Worm (Caenorhabditis elegans) whole organism, early embryonic: ENCODE data around the gene pps-1.

ENCODE experiments used
- B0310.2 ChIP-seq: sonication (generic microtip); optimal IDR thresholded peaks from 2 replicates; lab custom pipeline; 2016; ENCODE audit warnings: mild to moderate bottlenecking, missing genetic modification characterization, missing compliant biosample characterization
- F13C5.2 ChIP-seq: sonication (generic microtip); optimal IDR thresholded peaks from 2 replicates; lab custom pipeline; 2017; ENCODE audit warnings: mild to moderate bottlenecking, missing genetic modification characterization, inconsistent platforms, missing compliant biosample characterization
- aly-1 ChIP-seq: sonication (generic microtip); optimal IDR thresholded peaks from 2 replicates; lab custom pipeline; 2016; ENCODE audit warnings: missing genetic modification characterization, missing compliant biosample characterization
- ama-1 ChIP-seq: fragments of 150-350 bp; optimal IDR thresholded peaks from 2 replicates; lab custom pipeline; 2014
- ceh-13 ChIP-seq: fragments of 200-800 bp; sonication (Bioruptor generic); optimal IDR thresholded peaks from 2 replicates; lab custom pipeline; 2018; ENCODE audit warnings: mild to moderate bottlenecking, missing genetic modification characterization, missing compliant biosample characterization
- ceh-36 ChIP-seq: sonication (generic microtip); optimal IDR thresholded peaks from 2 replicates; lab custom pipeline; 2016; ENCODE audit warnings: missing genetic modification characterization, inconsistent platforms, missing compliant biosample characterization
- ets-7 ChIP-seq: sonication (generic microtip); optimal IDR thresholded peaks from 2 replicates; lab custom pipeline; 2016; ENCODE audit warnings: missing genotype, missing genetic modification characterization, missing compliant biosample characterization
- flt-1 ChIP-seq: fragments of 200-800 bp; sonication (Bioruptor generic); IDR thresholded peaks from 2 replicates; pipeline ENCODE4 v1.3.6; 2022; ENCODE audit warnings: missing genetic modification characterization, missing compliant biosample characterization
- hmbx-1 ChIP-seq: sonication (generic microtip); optimal IDR thresholded peaks from 2 replicates; lab custom pipeline; 2016; ENCODE audit warnings: mild to moderate bottlenecking, missing genetic modification characterization, missing compliant biosample characterization
- hmg-4 ChIP-seq: fragments of 200-800 bp; sonication (Bioruptor generic); optimal IDR thresholded peaks from 2 replicates; lab custom pipeline; 2018; ENCODE audit warnings: mild to moderate bottlenecking, missing genetic modification characterization, missing compliant biosample characterization
- hnd-1 ChIP-seq: sonication (generic microtip); optimal IDR thresholded peaks from 2 replicates; lab custom pipeline; 2016; ENCODE audit warnings: missing genetic modification characterization, missing compliant biosample characterization
- pes-1 ChIP-seq: fragments of 200-800 bp; sonication (Bioruptor generic); IDR thresholded peaks from 2 replicates; pipeline ENCODE4 v1.3.6; 2022; ENCODE audit warnings: missing genetic modification reagents, missing genetic modification characterization, missing compliant biosample characterization
- scrt-1 ChIP-seq: fragments of 200-800 bp; sonication (Bioruptor generic); IDR thresholded peaks from 2 replicates; pipeline ENCODE4 v1.3.6; 2022; ENCODE audit warnings: missing genetic modification characterization, missing compliant biosample characterization
- sea-1 ChIP-seq: fragments of 200-800 bp; sonication (Bioruptor generic); conservative IDR thresholded peaks from 2 replicates; pipeline ENCODE4 v1.3.6; 2022; ENCODE audit warnings: missing genetic modification characterization, missing compliant biosample characterization
- tbx-11 ChIP-seq: fragments of 200-800 bp; sonication (Bioruptor generic); IDR thresholded peaks from 2 replicates; pipeline ENCODE4 v1.3.6; 2022; ENCODE audit warnings: missing genetic modification characterization, missing compliant biosample characterization
- tbx-37 ChIP-seq: fragments of 200-800 bp; sonication (Bioruptor generic); conservative IDR thresholded peaks from 2 replicates; pipeline ENCODE4 v1.3.6; 2022; ENCODE audit warnings: missing genetic modification reagents, missing genetic modification characterization, missing compliant biosample characterization
- tra-4 ChIP-seq: sonication (generic microtip); optimal IDR thresholded peaks from 2 replicates; lab custom pipeline; 2017; ENCODE audit warnings: missing genetic modification characterization, missing compliant biosample characterization

Gene pps-1

DNA sequence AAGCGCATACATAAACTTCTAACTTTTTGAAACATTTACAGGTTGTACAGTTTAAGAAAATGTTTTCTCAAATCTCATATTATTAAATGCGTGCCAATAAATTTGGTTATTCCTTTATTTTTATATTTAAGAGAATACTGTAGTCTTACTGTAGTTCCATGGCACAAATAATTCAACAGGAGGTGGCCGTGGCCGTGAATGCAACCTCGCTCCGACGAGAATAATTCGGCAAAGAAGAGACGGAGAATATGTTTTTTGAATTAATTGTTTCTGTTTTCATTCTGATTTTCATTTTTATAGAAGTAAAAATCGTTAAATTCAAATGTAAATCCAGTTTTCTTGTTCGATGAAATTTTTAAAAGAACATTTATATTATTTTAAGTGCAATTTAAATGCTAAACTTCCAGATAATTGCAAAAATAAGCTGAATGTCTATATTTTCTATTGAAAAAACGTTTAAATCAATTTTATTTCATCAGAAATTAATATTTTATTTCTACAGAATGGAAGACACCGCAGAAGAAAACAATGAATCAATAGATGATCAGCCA is 35.6 kb downstream of the pps-1 start, which contains the start of gene gon-4:
gon-4 (plus strand) TSS at position 501 of the 551 bp plus-strand sequence.
- no peak for TF ChIP-seq ceh-36 (tag; lab: Kevin White, UChicago)
- no peak for TF ChIP-seq tra-4 (tag; lab: Kevin White, UChicago)
- no peak for TF ChIP-seq F13C5.2 (tag; lab: Kevin White, UChicago)
- no peak for TF ChIP-seq scrt-1 (GFP tag; lab: Robert Waterston, UW)
- TF ChIP-seq pes-1 (GFP tag; lab: Robert Waterston, UW) = no peak
- TF ChIP-seq B0310.2 = no peak
- TF ChIP-seq tbx-11 (GFP tag; lab: Robert Waterston, UW) = no peak
- no peak for TF ChIP-seq hmbx-1 (tag; lab: Kevin White, UChicago)
- TF ChIP-seq ceh-13 (GFP tag; lab: Kevin White, UChicago) = no peak
- TF ChIP-seq ama-1 = no peak
- TF ChIP-seq aly-1 (tag; lab: Kevin White, UChicago) = no peak
- no peak for TF ChIP-seq tbx-37 (GFP tag; lab: Robert Waterston, UW)
- TF ChIP-seq hmg-4 (GFP tag; lab: Kevin White, UChicago) = no peak
- TF ChIP-seq ets-7 (tag; lab: Kevin White, UChicago) = no peak
- TF ChIP-seq sea-1 (GFP tag; lab: Robert Waterston, UW) = no peak
- no peak for TF ChIP-seq hnd-1

- TF ChIP-seq ets-7 (tag; lab: Kevin White, UChicago) (no peak), F13C5.2 (tag; lab: Kevin White, UChicago) (no peak), tbx-37 (GFP tag; lab: Robert Waterston, UW) (no peak), hmg-4 (GFP tag; lab: Kevin White, UChicago) (no peak), flt-1 (GFP tag; lab: Robert Waterston, UW) (no peak)
Measured at ce11 chrIV:10206182-10206581, 44.4 kb downstream of the pps-1 start, which contains the start of gene K04D7.6. TSS of gene K04D7.6 (minus strand) at chrIV:10206282.
